Worm (Caenorhabditis elegans): ENCODE data around the gene gst-40.

- no peak for TF ChIP-seq elt-2 (tag; optimal IDR thresholded peaks at IDR 0.05)
- TF ChIP-seq madf-2 (tag; optimal IDR thresholded peaks at IDR 0.05) = no peak
- TF ChIP-seq sox-2 (GFP tag; IDR thresholded peaks at IDR 0.05) = no peak
- TF ChIP-seq fax-1 (tag; optimal IDR thresholded peaks at IDR 0.05) = no peak
- no peak for TF ChIP-seq gmeb-2 (tag; optimal IDR thresholded peaks at IDR 0.05)
- TF ChIP-seq ceh-2 (tag; optimal IDR thresholded peaks at IDR 0.05) = no peak
- TF ChIP-seq fkh-10 (GFP tag; optimal IDR thresholded peaks at IDR 0.05) = no peak
- no peak for TF ChIP-seq pha-4 (tag; optimal IDR thresholded peaks at IDR 0.05)
- TF ChIP-seq ama-1 (optimal IDR thresholded peaks at IDR 0.05) = no peak
- TF ChIP-seq sox-4 (tag; optimal IDR thresholded peaks at IDR 0.05) = no peak
- TF ChIP-seq F13H6.1 (tag; optimal IDR thresholded peaks at IDR 0.05) = no peak
These were observed 13.3 kb downstream of the gst-40 start for ce11 chrIV:773580-773979.

Data from whole organism, late embryonic.